Worm (Caenorhabditis elegans) whole organism, early embryonic: ENCODE results near the gene C25F9.10.

ENCODE experiments used
- B0310.2 ChIP-seq: sonication (generic microtip); optimal IDR thresholded peaks from 2 replicates; lab custom pipeline; 2016; ENCODE audit warnings: mild to moderate bottlenecking, missing genetic modification characterization, missing compliant biosample characterization
- F13C5.2 ChIP-seq: sonication (generic microtip); optimal IDR thresholded peaks from 2 replicates; lab custom pipeline; 2017; ENCODE audit warnings: mild to moderate bottlenecking, missing genetic modification characterization, inconsistent platforms, missing compliant biosample characterization
- aly-1 ChIP-seq: sonication (generic microtip); optimal IDR thresholded peaks from 2 replicates; lab custom pipeline; 2016; ENCODE audit warnings: missing genetic modification characterization, missing compliant biosample characterization
- ama-1 ChIP-seq: fragments of 150-350 bp; optimal IDR thresholded peaks from 2 replicates; lab custom pipeline; 2014
- ceh-13 ChIP-seq: fragments of 200-800 bp; sonication (Bioruptor generic); optimal IDR thresholded peaks from 2 replicates; lab custom pipeline; 2018; ENCODE audit warnings: mild to moderate bottlenecking, missing genetic modification characterization, missing compliant biosample characterization
- ceh-36 ChIP-seq: sonication (generic microtip); optimal IDR thresholded peaks from 2 replicates; lab custom pipeline; 2016; ENCODE audit warnings: missing genetic modification characterization, inconsistent platforms, missing compliant biosample characterization
- ets-7 ChIP-seq: sonication (generic microtip); optimal IDR thresholded peaks from 2 replicates; lab custom pipeline; 2016; ENCODE audit warnings: missing genotype, missing genetic modification characterization, missing compliant biosample characterization
- flt-1 ChIP-seq: fragments of 200-800 bp; sonication (Bioruptor generic); IDR thresholded peaks from 2 replicates; pipeline ENCODE4 v1.3.6; 2022; ENCODE audit warnings: missing genetic modification characterization, missing compliant biosample characterization
- hmbx-1 ChIP-seq: sonication (generic microtip); optimal IDR thresholded peaks from 2 replicates; lab custom pipeline; 2016; ENCODE audit warnings: mild to moderate bottlenecking, missing genetic modification characterization, missing compliant biosample characterization
- hmg-4 ChIP-seq: fragments of 200-800 bp; sonication (Bioruptor generic); optimal IDR thresholded peaks from 2 replicates; lab custom pipeline; 2018; ENCODE audit warnings: mild to moderate bottlenecking, missing genetic modification characterization, missing compliant biosample characterization
- hnd-1 ChIP-seq: sonication (generic microtip); optimal IDR thresholded peaks from 2 replicates; lab custom pipeline; 2016; ENCODE audit warnings: missing genetic modification characterization, missing compliant biosample characterization
- pes-1 ChIP-seq: fragments of 200-800 bp; sonication (Bioruptor generic); IDR thresholded peaks from 2 replicates; pipeline ENCODE4 v1.3.6; 2022; ENCODE audit warnings: missing genetic modification reagents, missing genetic modification characterization, missing compliant biosample characterization
- scrt-1 ChIP-seq: fragments of 200-800 bp; sonication (Bioruptor generic); IDR thresholded peaks from 2 replicates; pipeline ENCODE4 v1.3.6; 2022; ENCODE audit warnings: missing genetic modification characterization, missing compliant biosample characterization
- sea-1 ChIP-seq: fragments of 200-800 bp; sonication (Bioruptor generic); conservative IDR thresholded peaks from 2 replicates; pipeline ENCODE4 v1.3.6; 2022; ENCODE audit warnings: missing genetic modification characterization, missing compliant biosample characterization
- tbx-11 ChIP-seq: fragments of 200-800 bp; sonication (Bioruptor generic); IDR thresholded peaks from 2 replicates; pipeline ENCODE4 v1.3.6; 2022; ENCODE audit warnings: missing genetic modification characterization, missing compliant biosample characterization
- tbx-37 ChIP-seq: fragments of 200-800 bp; sonication (Bioruptor generic); conservative IDR thresholded peaks from 2 replicates; pipeline ENCODE4 v1.3.6; 2022; ENCODE audit warnings: missing genetic modification reagents, missing genetic modification characterization, missing compliant biosample characterization
- tra-4 ChIP-seq: sonication (generic microtip); optimal IDR thresholded peaks from 2 replicates; lab custom pipeline; 2017; ENCODE audit warnings: missing genetic modification characterization, missing compliant biosample characterization

Gene C25F9.10

DNA sequence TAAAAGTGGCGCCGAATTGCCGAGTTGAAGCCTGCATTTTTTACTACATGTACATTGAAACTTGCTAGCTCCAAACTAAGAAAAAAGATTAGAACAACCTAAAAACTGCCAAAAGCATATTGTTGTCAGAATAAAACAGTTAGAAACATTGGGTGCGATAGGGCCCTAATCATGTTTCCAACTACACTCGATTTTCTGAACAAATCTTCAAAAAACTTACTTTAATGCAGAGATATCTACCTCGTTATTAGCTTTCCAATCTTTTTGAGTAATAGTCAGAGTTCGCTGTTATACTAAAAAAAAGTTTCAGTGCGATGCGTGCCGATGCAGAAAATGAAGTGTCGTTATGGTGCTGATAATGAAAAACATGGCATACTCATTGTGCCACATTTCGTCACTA lies 50.1 kb downstream of the C25F9.10 start, which contains the start of the genes Y43F8B.13 and Y43F8B.14:
Gene Y43F8B.13 (plus strand): TSS at position 301 of the 400 bp plus-strand sequence.
Gene Y43F8B.14 (minus strand): TSS at position 322 of the 400 bp plus-strand sequence.
- TF ChIP-seq B0310.2 (tag; lab: Kevin White, UChicago) (no peak), ets-7 (tag; lab: Kevin White, UChicago) (no peak), F13C5.2 (no peak), scrt-1 (GFP tag; lab: Robert Waterston, UW) (no peak), aly-1 (tag; lab: Kevin White, UChicago) (no peak), sea-1 (GFP tag; lab: Robert Waterston, UW) (no peak), tra-4 (tag; lab: Kevin White, UChicago) (no peak), tbx-11 (no peak), pes-1 (GFP tag; lab: Robert Waterston, UW) (no peak), ama-1 (lab: Kevin White, UChicago) (no peak), hmbx-1 (no peak), ceh-13 (GFP tag; lab: Kevin White, UChicago) (no peak), hnd-1 (no peak), hmg-4 (GFP tag; lab: Kevin White, UChicago) (no peak), tbx-37 (GFP tag; lab: Robert Waterston, UW) (no peak), ceh-36 (no peak), flt-1 (no peak)
